Fruit fly (Drosophila melanogaster) whole organism, adult: ENCODE results near the gene CG34140.
A peak's percentile ranks its signal among the peaks of the same experiment; 100 is the strongest.

ENCODE experiments used
- CG11617 ChIP-seq: fragments of 200-800 bp; sonication (Bioruptor generic); optimal IDR thresholded peaks from 2 replicates; lab custom pipeline; 2017; ENCODE audit warnings: mild to moderate bottlenecking, missing biosample characterization, missing genetic modification reagents, missing genetic modification characterization
- CG12768 ChIP-seq: fragments of 200-800 bp; sonication (Bioruptor generic); optimal IDR thresholded peaks from 2 replicates; lab custom pipeline; 2017; ENCODE audit warnings: missing biosample characterization, missing genetic modification characterization, mild to moderate bottlenecking, moderate library complexity, missing genetic modification reagents
- CG14711 ChIP-seq: fragments of 200-800 bp; sonication (Bioruptor generic); optimal IDR thresholded peaks from 2 replicates; lab custom pipeline; 2018; ENCODE audit warnings: missing biosample characterization, mild to moderate bottlenecking, missing genetic modification characterization, moderate library complexity
- CG1620 ChIP-seq: fragments of 200-800 bp; sonication (Bioruptor generic); optimal IDR thresholded peaks from 2 replicates; lab custom pipeline; 2016; ENCODE audit warnings: missing biosample characterization, missing genetic modification characterization
- CG33017 ChIP-seq: fragments of 200-800 bp; sonication (Bioruptor generic); optimal IDR thresholded peaks from 2 replicates; lab custom pipeline; 2018; ENCODE audit warnings: missing biosample characterization, mild to moderate bottlenecking, missing genetic modification characterization, moderate library complexity
- CG5204 ChIP-seq: fragments of 200-800 bp; sonication (Bioruptor generic); optimal IDR thresholded peaks from 2 replicates; lab custom pipeline; 2016; ENCODE audit warnings: missing biosample characterization, missing genetic modification characterization
- CG7045 ChIP-seq: fragments of 200-800 bp; sonication (Bioruptor generic); optimal IDR thresholded peaks from 2 replicates; lab custom pipeline; 2017; ENCODE audit warnings: missing biosample characterization, mild to moderate bottlenecking, missing genetic modification characterization
- CG7101 ChIP-seq: fragments of 200-800 bp; sonication (Bioruptor generic); optimal IDR thresholded peaks from 2 replicates; lab custom pipeline; 2018; ENCODE audit warnings: missing biosample characterization, mild to moderate bottlenecking, missing genetic modification characterization, moderate library complexity
- Clk ChIP-seq: fragments of 200-800 bp; sonication (Bioruptor generic); optimal IDR thresholded peaks from 2 replicates; lab custom pipeline; 2017; ENCODE audit warnings: missing biosample characterization, missing genetic modification characterization
- Crg-1 ChIP-seq: fragments of 200-800 bp; sonication (Bioruptor generic); optimal IDR thresholded peaks from 2 replicates; lab custom pipeline; 2016; ENCODE audit warnings: missing biosample characterization, missing genetic modification characterization
- Hr96 ChIP-seq: fragments of 200-800 bp; sonication (Bioruptor generic); optimal IDR thresholded peaks from 2 replicates; lab custom pipeline; 2016; ENCODE audit warnings: missing biosample characterization, missing genetic modification characterization
- Mnt ChIP-seq: fragments of 200-800 bp; sonication (Bioruptor generic); optimal IDR thresholded peaks from 2 replicates; lab custom pipeline; 2016; ENCODE audit warnings: missing biosample characterization, mild to moderate bottlenecking, missing genetic modification characterization
- bab1 ChIP-seq: fragments of 200-800 bp; sonication (Bioruptor generic); optimal IDR thresholded peaks from 3 replicates; lab custom pipeline; 2019; ENCODE audit warnings: missing biosample characterization, mild to moderate bottlenecking, missing genetic modification characterization, moderate library complexity
- cic ChIP-seq: fragments of 200-800 bp; sonication (Bioruptor generic); optimal IDR thresholded peaks from 2 replicates; lab custom pipeline; 2017; ENCODE audit warnings: missing biosample characterization, mild to moderate bottlenecking, missing genetic modification characterization, moderate library complexity
- cnc ChIP-seq, 2 experiments: fragments of >200 bp; optimal IDR thresholded peaks; 2 replicates each; lab custom pipeline; 2017
- kay ChIP-seq: fragments of 200-800 bp; sonication (Bioruptor generic); peaks from one replicate; lab custom pipeline; 2016; ENCODE audit warnings: missing biosample characterization, missing genetic modification characterization, borderline replicate concordance
- ovo ChIP-seq: fragments of 200-800 bp; sonication (Bioruptor generic); optimal IDR thresholded peaks from 2 replicates; lab custom pipeline; 2016; ENCODE audit warnings: missing biosample characterization, missing genetic modification characterization
- pad ChIP-seq: fragments of 200-800 bp; sonication (Bioruptor generic); optimal IDR thresholded peaks from 3 replicates; lab custom pipeline; 2017; ENCODE audit warnings: missing biosample characterization, missing genetic modification characterization, mild to moderate bottlenecking, moderate library complexity, missing genetic modification reagents
- tj ChIP-seq: fragments of 200-800 bp; sonication (Bioruptor generic); optimal IDR thresholded peaks from 3 replicates; lab custom pipeline; 2017; ENCODE audit warnings: missing biosample characterization, mild to moderate bottlenecking, missing genetic modification characterization, moderate library complexity
- toe ChIP-seq: fragments of 200-800 bp; sonication (Bioruptor generic); optimal IDR thresholded peaks from 2 replicates; lab custom pipeline; 2016; ENCODE audit warnings: missing biosample characterization, missing genetic modification characterization

CG34140 gene

dm6 chr3L:199050-199745 is 15.0 kb upstream of the CG34140 start:
- TF ChIP-seq CG5204 (GFP tag; lab: Kevin White, UChicago) (no peak), cic (GFP tag; lab: Kevin White, UChicago) (peak; percentile 77), CG7045 (GFP tag; lab: Kevin White, UChicago) (no peak), Hr96 (GFP tag; lab: Kevin White, UChicago) (no peak), CG14711 (no peak), tj (GFP tag; lab: Kevin White, UChicago) (no peak), ovo (GFP tag; lab: Kevin White, UChicago) (no peak), CG12768 (GFP tag; lab: Kevin White, UChicago) (no peak), Clk (GFP tag; lab: Kevin White, UChicago) (no peak), CG1620 (GFP tag; lab: Kevin White, UChicago) (peak; percentile 43), CG7101 (tag; lab: Kevin White, UChicago) (no peak), kay (GFP tag; lab: Kevin White, UChicago) (no peak), CG33017 (tag; lab: Kevin White, UChicago) (no peak), CG11617 (GFP tag; lab: Kevin White, UChicago) (no peak), pad (GFP tag; lab: Kevin White, UChicago) (peak; percentile 97), toe (no peak), Crg-1 (GFP tag; lab: Kevin White, UChicago) (peak; percentile 44), Mnt (GFP tag; lab: Kevin White, UChicago) (peak; percentile 98), cnc (optimal IDR thresholded peaks at IDR 0.05; lab: Kevin White, UChicago) (no peak), bab1 (GFP tag; lab: Kevin White, UChicago) (peak; percentile 19)

dm6 chr3L:180262-180543 is 4.0 kb downstream of the CG34140 start:
- TF ChIP-seq CG5204 (GFP tag; lab: Kevin White, UChicago) (no peak), CG11617 (GFP tag; lab: Kevin White, UChicago) (no peak), cic (GFP tag; lab: Kevin White, UChicago) (no peak), CG12768 (GFP tag; lab: Kevin White, UChicago) (no peak), Crg-1 (GFP tag; lab: Kevin White, UChicago) (no peak), bab1 (GFP tag; lab: Kevin White, UChicago) (no peak)

- TF ChIP-seq CG7101 (tag; lab: Kevin White, UChicago) (no peak), CG33017 (tag; lab: Kevin White, UChicago) (no peak), CG12768 (GFP tag; lab: Kevin White, UChicago) (no peak), bab1 (GFP tag; lab: Kevin White, UChicago) (no peak), CG14711 (no peak)
Observed at dm6 chr3L:179490-180261, 4.5 kb downstream of the CG34140 start, which contains the start of gene CG13875. Gene CG13875 (plus strand): TSS chr3L:179923.

- TF ChIP-seq Mnt (GFP tag; lab: Kevin White, UChicago), result no peak
- no peak for TF ChIP-seq CG33017 (tag; lab: Kevin White, UChicago)
- no peak for TF ChIP-seq pad (GFP tag; lab: Kevin White, UChicago)
- TF ChIP-seq CG5204 (GFP tag; lab: Kevin White, UChicago), result no peak
- no peak for TF ChIP-seq cic (GFP tag; lab: Kevin White, UChicago)
- no peak for TF ChIP-seq CG14711
- TF ChIP-seq Hr96 (GFP tag; lab: Kevin White, UChicago), result no peak
- TF ChIP-seq CG7101 (tag; lab: Kevin White, UChicago), result no peak
- no peak for TF ChIP-seq CG11617 (GFP tag; lab: Kevin White, UChicago)
- no peak for TF ChIP-seq cnc (optimal IDR thresholded peaks at IDR 0.05; lab: Kevin White, UChicago)
- no peak for TF ChIP-seq ovo (GFP tag; lab: Kevin White, UChicago)
Observed at dm6 chr3L:178913-179488, 5.2 kb downstream of the CG34140 start, which contains the start of gene Vdup1. Gene Vdup1 (minus strand): TSS chr3L:178963.

- TF ChIP-seq CG11617 (GFP tag; lab: Kevin White, UChicago) (no peak), CG14711 (no peak), CG1620 (GFP tag; lab: Kevin White, UChicago) (no peak), CG7101 (tag; lab: Kevin White, UChicago) (no peak), kay (GFP tag; lab: Kevin White, UChicago) (no peak), Clk (GFP tag; lab: Kevin White, UChicago) (no peak), cic (GFP tag; lab: Kevin White, UChicago) (no peak), ovo (GFP tag; lab: Kevin White, UChicago) (no peak), cnc (optimal IDR thresholded peaks at IDR 0.05; lab: Kevin White, UChicago) (no peak), toe (no peak), CG33017 (tag; lab: Kevin White, UChicago) (no peak), pad (GFP tag; lab: Kevin White, UChicago) (no peak), CG12768 (GFP tag; lab: Kevin White, UChicago) (no peak), Hr96 (GFP tag; lab: Kevin White, UChicago) (no peak), CG7045 (GFP tag; lab: Kevin White, UChicago) (no peak), Crg-1 (GFP tag; lab: Kevin White, UChicago) (no peak), bab1 (GFP tag; lab: Kevin White, UChicago) (no peak)
Observed at dm6 chr3L:178445-178844, 5.8 kb downstream of the CG34140 start.
